Worm (Caenorhabditis elegans): ENCODE data around the gene C49C8.3.

C49C8.3 gene

ce11 chrIV:8626294-8626693 is 18.2 kb upstream of the C49C8.3 start:
- TF ChIP-seq ceh-2 (tag; optimal IDR thresholded peaks at IDR 0.05) (no peak), ceh-45 (GFP tag; IDR thresholded peaks at IDR 0.05) (no peak), elt-2 (tag; optimal IDR thresholded peaks at IDR 0.05) (no peak), fkh-6 (tag; optimal IDR thresholded peaks at IDR 0.05) (no peak), unc-42 (tag; optimal IDR thresholded peaks at IDR 0.05) (peak; percentile 77), hlh-30 (tag; optimal IDR thresholded peaks at IDR 0.05; ENCODE audit: insufficient read depth) (no peak), T23F11.4 (GFP tag; optimal IDR thresholded peaks at IDR 0.05) (no peak), pros-1 (tag; optimal IDR thresholded peaks at IDR 0.05) (no peak)

- peak; percentile 38 for TF ChIP-seq sdc-2 (tag; optimal IDR thresholded peaks at IDR 0.05)
- TF ChIP-seq ceh-31 (tag; optimal IDR thresholded peaks at IDR 0.05): peak; percentile 37
- no peak for TF ChIP-seq ama-1 (optimal IDR thresholded peaks at IDR 0.05)
- TF ChIP-seq rnt-1 (tag; optimal IDR thresholded peaks at IDR 0.05): no peak
- no peak for TF ChIP-seq ceh-6 (GFP tag; optimal IDR thresholded peaks at IDR 0.05)
- peak; percentile 4 for TF ChIP-seq ceh-18 (tag; optimal IDR thresholded peaks at IDR 0.05)
- TF ChIP-seq tbx-2 (tag; optimal IDR thresholded peaks at IDR 0.05): peak; percentile 8
- TF ChIP-seq pros-1 (tag; optimal IDR thresholded peaks at IDR 0.05): peak; percentile 14
- peak; percentile 17 for TF ChIP-seq C08G9.2 (tag; optimal IDR thresholded peaks at IDR 0.05)
- peak; percentile 53 for TF ChIP-seq hlh-6 (tag; optimal IDR thresholded peaks at IDR 0.05)
These were observed 17.2 kb upstream of the C49C8.3 start, which contains the start of gene F42A9.11 for ce11 chrIV:8627328-8627727. Gene F42A9.11 (plus strand): TSS chrIV:8627637.

- no peak for TF ChIP-seq unc-86 (tag; optimal IDR thresholded peaks at IDR 0.05)
- no peak for TF ChIP-seq pax-1 (tag; optimal IDR thresholded peaks at IDR 0.05)
- no peak for TF ChIP-seq pha-4 (tag; optimal IDR thresholded peaks at IDR 0.05)
- TF ChIP-seq tbx-2 (tag; optimal IDR thresholded peaks at IDR 0.05): no peak
- TF ChIP-seq ceh-30 (tag; optimal IDR thresholded peaks at IDR 0.05): no peak
These were observed 16.3 kb upstream of the C49C8.3 start for ce11 chrIV:8628262-8628661.

- TF ChIP-seq odd-2 (tag; optimal IDR thresholded peaks at IDR 0.05) (no peak), ahr-1 (tag; optimal IDR thresholded peaks at IDR 0.05) (no peak), pha-4 (tag; optimal IDR thresholded peaks at IDR 0.05) (no peak), ceh-31 (tag; optimal IDR thresholded peaks at IDR 0.05) (peak; percentile 68), ceh-22 (tag; optimal IDR thresholded peaks at IDR 0.05) (no peak), ets-4 (tag; optimal IDR thresholded peaks at IDR 0.05) (no peak), tbx-2 (tag; optimal IDR thresholded peaks at IDR 0.05) (peak; percentile 37), ref-2 (tag; optimal IDR thresholded peaks at IDR 0.05) (no peak), unc-3 (GFP tag; conservative IDR thresholded peaks at IDR 0.05) (no peak), unc-3 (tag; optimal IDR thresholded peaks at IDR 0.05) (no peak), ceh-19 (GFP tag; optimal IDR thresholded peaks at IDR 0.05) (peak; percentile 37), pat-9 (tag; optimal IDR thresholded peaks at IDR 0.05) (no peak), K02D7.2 (tag; optimal IDR thresholded peaks at IDR 0.05) (no peak), pha-2 (tag; optimal IDR thresholded peaks at IDR 0.05) (no peak), ceh-30 (tag; optimal IDR thresholded peaks at IDR 0.05) (no peak), lim-6 (tag; optimal IDR thresholded peaks at IDR 0.05) (peak; percentile 12), C38D4.7 (GFP tag; optimal IDR thresholded peaks at IDR 0.05) (no peak), ceh-14 (tag; optimal IDR thresholded peaks at IDR 0.05) (no peak), elt-2 (tag; optimal IDR thresholded peaks at IDR 0.05) (no peak), eyg-1 (tag; optimal IDR thresholded peaks at IDR 0.05) (no peak), unc-55 (GFP tag; optimal IDR thresholded peaks at IDR 0.05) (peak; percentile 86), ceh-9 (tag; optimal IDR thresholded peaks at IDR 0.05) (no peak), ama-1 (optimal IDR thresholded peaks at IDR 0.05) (no peak), pag-3 (tag; optimal IDR thresholded peaks at IDR 0.05; ENCODE audit: borderline replicate concordance) (no peak), ceh-45 (GFP tag; IDR thresholded peaks at IDR 0.05) (no peak), ceh-6 (GFP tag; optimal IDR thresholded peaks at IDR 0.05) (no peak), dmd-4 (tag; optimal IDR thresholded peaks at IDR 0.05; ENCODE audit: borderline replicate concordance) (no peak), tbx-7 (tag; optimal IDR thresholded peaks at IDR 0.05) (no peak), ceh-2 (tag; optimal IDR thresholded peaks at IDR 0.05) (no peak), npax-4 (tag; optimal IDR thresholded peaks at IDR 0.05) (no peak), nhr-232 (tag; optimal IDR thresholded peaks at IDR 0.05) (no peak), ceh-18 (tag; optimal IDR thresholded peaks at IDR 0.05) (peak; percentile 62), pax-1 (tag; optimal IDR thresholded peaks at IDR 0.05) (no peak), ceh-24 (tag; optimal IDR thresholded peaks at IDR 0.05) (no peak), lin-11 (tag; optimal IDR thresholded peaks at IDR 0.05) (no peak), hlh-8 (tag; optimal IDR thresholded peaks at IDR 0.05) (no peak), rnt-1 (tag; optimal IDR thresholded peaks at IDR 0.05) (no peak), hlh-6 (tag; optimal IDR thresholded peaks at IDR 0.05) (no peak), T23F11.4 (GFP tag; optimal IDR thresholded peaks at IDR 0.05) (no peak)
These were observed 14.9 kb upstream of the C49C8.3 start for ce11 chrIV:8629609-8630052.

All from whole organism, late embryonic.